Worm (Caenorhabditis elegans) whole organism, young adult: ENCODE data around the gene grl-31.
"Not testable (repeated sequence)": the region's sequence is repeated elsewhere in the genome, so short reads cannot be mapped to it uniquely, and the experiment has no call there.

Experiments used
- F49E8.2 ChIP-seq: sonication (generic microtip); optimal IDR thresholded peaks from 3 replicates; lab custom pipeline; 2017; ENCODE audit warnings: missing genetic modification characterization, mild to moderate bottlenecking, missing compliant biosample characterization, antibody characterized with exemption, moderate library complexity; ENCODE audit not compliant: insufficient read depth
- F52B5.7 ChIP-seq: sonication (generic microtip); optimal IDR thresholded peaks from 2 replicates; lab custom pipeline; 2016; ENCODE audit warnings: mild to moderate bottlenecking, missing genetic modification characterization, missing compliant biosample characterization
- him-1 ChIP-seq: sonication (generic microtip); optimal IDR thresholded peaks from 2 replicates; lab custom pipeline; 2016; ENCODE audit warnings: missing genotype, missing genetic modification reagents, missing genetic modification characterization, missing compliant biosample characterization
- hmg-20 ChIP-seq: fragments of 200-800 bp; sonication (Bioruptor generic); IDR thresholded peaks from 2 replicates; pipeline ENCODE4 v1.3.6; 2022; ENCODE audit warnings: missing genetic modification reagents, missing genetic modification characterization, missing compliant biosample characterization
- nhr-27 ChIP-seq: fragments of 200-800 bp; sonication (Bioruptor generic); optimal IDR thresholded peaks from 2 replicates; lab custom pipeline; 2018; ENCODE audit warnings: mild to moderate bottlenecking, missing genetic modification characterization, moderate library complexity, missing compliant biosample characterization

- not testable (repeated sequence) for TF ChIP-seq nhr-27 (tag; lab: Kevin White, UChicago); F52B5.7 (tag; lab: Kevin White, UChicago); hmg-20 (GFP tag; lab: Robert Waterston, UW); him-1 (tag; lab: Kevin White, UChicago); F49E8.2 (tag; lab: Kevin White, UChicago)
Observed at ce11 chrV:3558744-3559143, 1.2 kb upstream of the grl-31 start, which contains the start of gene T24A6.1.
